Worm (Caenorhabditis elegans): ENCODE measurements around the gene Y54E2A.7.

The Y54E2A.7 gene

DNA sequence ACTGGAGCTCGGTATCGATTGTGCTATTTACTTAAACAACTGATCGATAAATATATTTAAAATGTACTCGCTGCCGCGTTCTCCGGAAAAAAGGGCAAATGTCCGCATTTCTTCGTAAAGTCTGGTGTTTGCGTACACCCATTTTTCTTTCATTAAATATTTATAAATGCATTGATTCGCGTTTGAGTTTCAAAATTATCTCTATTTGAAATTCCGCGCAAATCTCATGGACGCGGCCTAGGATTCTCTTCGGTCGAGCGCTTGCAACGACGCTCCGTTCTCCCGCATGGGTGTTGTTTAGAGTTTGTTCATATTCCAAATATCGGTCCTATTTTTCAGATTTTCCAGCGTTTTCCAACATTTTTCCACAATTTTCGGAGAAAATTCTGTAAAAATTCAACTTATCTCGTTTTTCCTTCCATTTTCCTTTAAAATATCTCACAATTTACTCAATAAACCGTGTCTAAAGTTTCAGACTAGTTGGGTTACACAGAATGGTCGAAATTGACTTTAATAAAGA lies 22.2 kb upstream of the Y54E2A.7 start, which contains the start of gene eif-3.B (continued):
- TF ChIP-seq mdl-1 (tag; optimal IDR thresholded peaks at IDR 0.05) = peak in 1 of 2 experiments; percentile 59
- no peak for TF ChIP-seq nhr-12 (tag; optimal IDR thresholded peaks at IDR 0.05)
- TF ChIP-seq Y55F3AM.14 (GFP tag; optimal IDR thresholded peaks at IDR 0.05) = no peak
- TF ChIP-seq mab-5 (tag; optimal IDR thresholded peaks at IDR 0.05) = peak; percentile 78
- peak; percentile 81 for TF ChIP-seq nhr-129 (tag; optimal IDR thresholded peaks at IDR 0.05)
- TF ChIP-seq unc-55 (GFP tag; optimal IDR thresholded peaks at IDR 0.05) = peak; percentile 98
- peak; percentile 88 to 95 for TF ChIP-seq lsy-2 (tag; optimal IDR thresholded peaks at IDR 0.05)
- TF ChIP-seq nhr-10 (tag; optimal IDR thresholded peaks at IDR 0.05) = peak; percentile 17
- peak; percentile 38 for TF ChIP-seq ZK546.5 (tag; optimal IDR thresholded peaks at IDR 0.05)
- no peak for TF ChIP-seq ztf-1 (GFP tag; conservative IDR thresholded peaks at IDR 0.05)
- peak; percentile 80 for TF ChIP-seq nhr-6 (tag; optimal IDR thresholded peaks at IDR 0.05)
- TF ChIP-seq peb-1 (tag; optimal IDR thresholded peaks at IDR 0.05) = no peak
- peak; percentile 65 for TF ChIP-seq ceh-16 (tag; optimal IDR thresholded peaks at IDR 0.05)
- TF ChIP-seq ztf-11 (tag; optimal IDR thresholded peaks at IDR 0.05) = no peak
- peak; percentile 82 for TF ChIP-seq nhr-77 (tag; optimal IDR thresholded peaks at IDR 0.05)
- TF ChIP-seq skn-1 (tag; optimal IDR thresholded peaks at IDR 0.05) = peak; percentile 15
- TF ChIP-seq sma-9 (GFP tag; optimal IDR thresholded peaks at IDR 0.05) = peak; percentile 96
- TF ChIP-seq sma-9 (tag; optimal IDR thresholded peaks at IDR 0.05) = no peak
- TF ChIP-seq crh-2 (tag; optimal IDR thresholded peaks at IDR 0.05) = peak; percentile 94
- peak; percentile 75 for TF ChIP-seq blmp-1 (tag; optimal IDR thresholded peaks at IDR 0.05; ENCODE audit: insufficient read depth)
- TF ChIP-seq lin-39 (tag; optimal IDR thresholded peaks at IDR 0.05) = no peak

ce11 chrII:14792470-14792869 lies 19.7 kb upstream of the Y54E2A.7 start:
- peak; percentile 84 for TF ChIP-seq unc-55 (GFP tag; optimal IDR thresholded peaks at IDR 0.05)
- TF ChIP-seq lin-11 (tag; optimal IDR thresholded peaks at IDR 0.05) = no peak
- no peak for TF ChIP-seq sma-9 (GFP tag; optimal IDR thresholded peaks at IDR 0.05)
- TF ChIP-seq sma-9 (tag; optimal IDR thresholded peaks at IDR 0.05) = no peak

ce11 chrII:14790751-14791150 lies 17.9 kb upstream of the Y54E2A.7 start, which contains the start of gene Y54E2A.10:
Gene Y54E2A.10 (plus strand): TSS chrII:14791051.
- TF ChIP-seq ztf-11 (tag; optimal IDR thresholded peaks at IDR 0.05) = no peak
- no peak for TF ChIP-seq lin-39 (tag; optimal IDR thresholded peaks at IDR 0.05)
- TF ChIP-seq lin-11 (tag; optimal IDR thresholded peaks at IDR 0.05) = no peak
- no peak for TF ChIP-seq sma-9 (GFP tag; optimal IDR thresholded peaks at IDR 0.05)
- no peak for TF ChIP-seq sma-9 (tag; optimal IDR thresholded peaks at IDR 0.05)
- no peak for TF ChIP-seq nhr-6 (tag; optimal IDR thresholded peaks at IDR 0.05)
- TF ChIP-seq ZK546.5 (tag; optimal IDR thresholded peaks at IDR 0.05) = no peak
- TF ChIP-seq unc-55 (GFP tag; optimal IDR thresholded peaks at IDR 0.05) = peak; percentile 4

DNA sequence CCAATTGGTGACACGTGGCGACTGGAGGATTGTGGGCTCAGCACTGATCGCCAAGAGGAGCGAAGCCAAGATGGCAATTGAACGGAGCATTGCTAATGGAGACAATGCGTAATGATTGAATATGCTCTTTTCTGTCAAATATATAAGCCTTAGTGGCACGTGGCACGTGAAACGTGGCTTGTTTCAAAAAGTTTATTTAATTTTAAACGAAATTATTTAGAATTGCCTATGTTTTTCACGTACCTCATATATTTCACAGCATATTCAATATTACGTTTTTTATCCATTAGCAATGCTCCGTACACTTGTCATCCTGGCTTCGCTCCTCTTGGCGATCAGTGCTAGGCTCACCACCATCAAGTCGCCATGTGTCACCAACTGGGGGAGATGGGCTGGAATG lies 13.1 kb upstream of the Y54E2A.7 start, which contains the start of gene Y54E2A.9:
Gene Y54E2A.9, minus strand, starts transcription at position 101 of the 400 bp plus-strand sequence.
- no peak for TF ChIP-seq peb-1 (tag; optimal IDR thresholded peaks at IDR 0.05)
- no peak for TF ChIP-seq lin-13 (GFP tag; optimal IDR thresholded peaks at IDR 0.05)
- TF ChIP-seq aly-2 (tag; optimal IDR thresholded peaks at IDR 0.05) = no peak
- no peak for TF ChIP-seq ceh-16 (tag; optimal IDR thresholded peaks at IDR 0.05)
- TF ChIP-seq nhr-10 (tag; optimal IDR thresholded peaks at IDR 0.05) = no peak

DNA sequence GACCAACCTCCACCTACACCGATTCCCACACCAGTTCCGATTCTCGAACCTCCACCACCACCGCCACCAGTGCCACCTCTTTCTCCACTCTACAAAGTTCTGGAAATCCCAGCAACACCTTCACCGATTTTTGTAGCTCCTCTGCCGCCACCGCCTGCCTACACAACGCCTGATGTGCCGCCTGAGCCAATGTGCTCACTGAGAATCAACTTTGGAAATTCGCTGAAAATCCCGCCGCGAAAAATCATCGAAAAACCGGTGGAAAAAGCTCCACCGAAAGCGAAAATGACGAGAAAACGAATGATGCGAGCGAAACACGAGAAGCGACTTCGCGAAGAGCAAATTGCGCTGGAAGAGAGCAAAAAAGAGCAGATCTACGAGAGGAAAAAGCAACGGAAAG lies 7.0 kb upstream of the Y54E2A.7 start:
- TF ChIP-seq nhr-23 (tag; optimal IDR thresholded peaks at IDR 0.05) (no peak), nhr-6 (tag; optimal IDR thresholded peaks at IDR 0.05) (no peak), ZK546.5 (tag; optimal IDR thresholded peaks at IDR 0.05) (no peak)

- TF ChIP-seq nhr-129 (tag; optimal IDR thresholded peaks at IDR 0.05) (no peak), crh-2 (tag; optimal IDR thresholded peaks at IDR 0.05) (no peak), unc-39 (tag; optimal IDR thresholded peaks at IDR 0.05) (no peak), nhr-77 (tag; optimal IDR thresholded peaks at IDR 0.05) (no peak), R02D3.7 (tag; optimal IDR thresholded peaks at IDR 0.05) (no peak), sem-4 (tag; optimal IDR thresholded peaks at IDR 0.05) (no peak), nhr-6 (tag; optimal IDR thresholded peaks at IDR 0.05) (no peak), mab-5 (tag; optimal IDR thresholded peaks at IDR 0.05) (no peak), zag-1 (tag; optimal IDR thresholded peaks at IDR 0.05) (no peak), ztf-11 (tag; optimal IDR thresholded peaks at IDR 0.05) (no peak), elt-3 (tag; optimal IDR thresholded peaks at IDR 0.05) (no peak), peb-1 (tag; optimal IDR thresholded peaks at IDR 0.05) (no peak), skn-1 (tag; optimal IDR thresholded peaks at IDR 0.05) (no peak), ceh-82 (tag; optimal IDR thresholded peaks at IDR 0.05) (no peak), nhr-23 (tag; optimal IDR thresholded peaks at IDR 0.05) (no peak), fos-1 (tag; optimal IDR thresholded peaks at IDR 0.05) (no peak), sma-3 (GFP tag; optimal IDR thresholded peaks at IDR 0.05) (no peak), ceh-16 (tag; optimal IDR thresholded peaks at IDR 0.05) (no peak), lsy-2 (tag; optimal IDR thresholded peaks at IDR 0.05) (no peak), nhr-237 (tag; optimal IDR thresholded peaks at IDR 0.05) (no peak)
Observed at ce11 chrII:14778092-14778491, 5.3 kb upstream of the Y54E2A.7 start, which contains the start of gene Y54E2A.8. Gene Y54E2A.8 (plus strand): TSS chrII:14778345.
